Fruit fly (Drosophila melanogaster) whole organism, embryonic: ENCODE data around the gene Idh3a.

Experiments used
- Atf6 ChIP-seq: fragments of 200-800 bp; sonication (Bioruptor generic); IDR thresholded peaks from 2 replicates; pipeline ENCODE4 v1.3.6; 2022; ENCODE audit warnings: missing biosample characterization, missing genetic modification characterization
- B-H2 ChIP-seq: fragments of 200-800 bp; sonication (Bioruptor generic); optimal IDR thresholded peaks from 2 replicates; lab custom pipeline; 2018; ENCODE audit warnings: missing biosample characterization, mild to moderate bottlenecking, missing genetic modification characterization
- CG10543 ChIP-seq: fragments of 200-800 bp; sonication (Bioruptor generic); optimal IDR thresholded peaks from 3 replicates; lab custom pipeline; 2017; ENCODE audit warnings: missing biosample characterization, mild to moderate bottlenecking, missing genetic modification characterization, moderate library complexity
- CG10654 ChIP-seq: fragments of 200-800 bp; sonication (Bioruptor generic); optimal IDR thresholded peaks from 2 replicates; lab custom pipeline; 2016; ENCODE audit warnings: missing biosample characterization, missing genetic modification characterization
- CG11723 ChIP-seq: fragments of 200-800 bp; sonication (Bioruptor generic); optimal IDR thresholded peaks from 2 replicates; lab custom pipeline; 2017; ENCODE audit warnings: missing biosample characterization, mild to moderate bottlenecking, missing genetic modification characterization
- CG12155 ChIP-seq: fragments of 200-800 bp; sonication (Bioruptor generic); optimal IDR thresholded peaks from 3 replicates; lab custom pipeline; 2016; ENCODE audit warnings: missing biosample characterization, missing genetic modification characterization
- CG1233 ChIP-seq: fragments of 200-800 bp; sonication (Bioruptor generic); optimal IDR thresholded peaks from 4 replicates; lab custom pipeline; 2018; ENCODE audit warnings: missing biosample characterization, mild to moderate bottlenecking, missing genetic modification characterization
- CG13424 ChIP-seq: fragments of 200-800 bp; sonication (Bioruptor generic); optimal IDR thresholded peaks from 2 replicates; lab custom pipeline; 2019; ENCODE audit warnings: missing biosample characterization, mild to moderate bottlenecking, missing genetic modification characterization, moderate library complexity
- CG13624 ChIP-seq: fragments of 200-800 bp; sonication (Bioruptor generic); optimal IDR thresholded peaks from 2 replicates; lab custom pipeline; 2016; ENCODE audit warnings: missing biosample characterization, missing genetic modification characterization
- CG30403 ChIP-seq: fragments of 200-800 bp; sonication (Bioruptor generic); optimal IDR thresholded peaks from 3 replicates; lab custom pipeline; 2016; ENCODE audit warnings: missing biosample characterization, missing genetic modification characterization
- CG31388 ChIP-seq: fragments of 200-800 bp; sonication (Bioruptor generic); optimal IDR thresholded peaks from 2 replicates; lab custom pipeline; 2016; ENCODE audit warnings: missing biosample characterization, missing genetic modification characterization
- CG6272 ChIP-seq: fragments of 200-800 bp; sonication (Bioruptor generic); IDR thresholded peaks from 2 replicates; pipeline ENCODE4 v1.3.6; 2022; ENCODE audit warnings: missing biosample characterization, missing genetic modification characterization
- CG7357 ChIP-seq: fragments of 200-800 bp; sonication (Bioruptor generic); IDR thresholded peaks from 3 replicates; pipeline ENCODE4 v1.3.6; 2022; ENCODE audit warnings: missing biosample characterization, missing genetic modification characterization
- CG7372 ChIP-seq: fragments of 200-800 bp; sonication (Bioruptor generic); IDR thresholded peaks from 2 replicates; pipeline ENCODE4 v1.3.6; 2022; ENCODE audit warnings: missing biosample characterization, missing genetic modification characterization
- CG7928 ChIP-seq: fragments of 200-800 bp; sonication (Bioruptor generic); optimal IDR thresholded peaks from 2 replicates; lab custom pipeline; 2017; ENCODE audit warnings: missing biosample characterization, mild to moderate bottlenecking, missing genetic modification characterization
- CG7963 ChIP-seq: fragments of 200-800 bp; sonication (Bioruptor generic); IDR thresholded peaks from 3 replicates; pipeline ENCODE4 v1.3.6; 2022; ENCODE audit warnings: missing biosample characterization, missing genetic modification characterization; ENCODE audit not compliant: partially characterized antibody
- CG8388 ChIP-seq: fragments of 200-800 bp; sonication (Bioruptor generic); optimal IDR thresholded peaks from 2 replicates; lab custom pipeline; 2019; ENCODE audit warnings: missing biosample characterization, mild to moderate bottlenecking, missing genetic modification characterization, moderate library complexity
- CG8478 ChIP-seq: fragments of >200 bp; optimal IDR thresholded peaks from 2 replicates; lab custom pipeline; 2018
- CG9609 ChIP-seq: fragments of 200-800 bp; sonication (Bioruptor generic); optimal IDR thresholded peaks from 3 replicates; lab custom pipeline; 2016; ENCODE audit warnings: missing biosample characterization, missing genetic modification characterization
- CHES-1-like ChIP-seq: fragments of 200-800 bp; sonication (Bioruptor generic); optimal IDR thresholded peaks from 2 replicates; lab custom pipeline; 2016; ENCODE audit warnings: missing biosample characterization, missing genetic modification characterization
- Dref ChIP-seq: fragments of 200-800 bp; sonication (Bioruptor generic); IDR thresholded peaks from 2 replicates; pipeline ENCODE4 v1.3.6; 2022; ENCODE audit warnings: missing biosample characterization, missing genetic modification characterization
- E2f2 ChIP-seq: fragments of 200-800 bp; sonication (Bioruptor generic); IDR thresholded peaks from 2 replicates; pipeline ENCODE4 v1.3.6; 2022; ENCODE audit warnings: missing biosample characterization, missing genetic modification characterization
- Ets97D ChIP-seq: fragments of 200-800 bp; sonication (Bioruptor generic); optimal IDR thresholded peaks from 3 replicates; lab custom pipeline; 2016; ENCODE audit warnings: missing biosample characterization, missing genetic modification characterization
- Gug ChIP-seq: fragments of 200-800 bp; sonication (Bioruptor generic); IDR thresholded peaks from 4 replicates; pipeline ENCODE4 v1.3.6; 2022; ENCODE audit warnings: missing biosample characterization, missing genetic modification characterization
- H15 ChIP-seq: fragments of 200-800 bp; sonication (Bioruptor generic); IDR thresholded peaks from 3 replicates; pipeline ENCODE4 v1.3.6; 2022; ENCODE audit warnings: missing biosample characterization, missing genetic modification characterization
- Med ChIP-seq: fragments of 200-800 bp; sonication (Bioruptor generic); peaks from one replicate; lab custom pipeline; 2016; ENCODE audit warnings: missing biosample characterization, missing genetic modification characterization, mild to moderate bottlenecking, inconsistent platforms, moderate library complexity
- NFAT ChIP-seq: fragments of 200-800 bp; sonication (Bioruptor generic); IDR thresholded peaks from 2 replicates; pipeline ENCODE4 v1.3.6; 2022; ENCODE audit warnings: missing biosample characterization, missing genetic modification characterization
- Nf-YC ChIP-seq: fragments of 200-800 bp; optimal IDR thresholded peaks from 3 replicates; lab custom pipeline; 2019; ENCODE audit warnings: missing biosample characterization, mild to moderate bottlenecking, missing genetic modification characterization, moderate library complexity
- Ptx1 ChIP-seq: fragments of 200-800 bp; sonication (Bioruptor generic); IDR thresholded peaks from 2 replicates; pipeline ENCODE4 v1.3.6; 2022; ENCODE audit warnings: missing biosample characterization, missing genetic modification characterization
- Tbp ChIP-seq: fragments of >200 bp; optimal IDR thresholded peaks from 2 replicates; lab custom pipeline; 2018; ENCODE audit warnings: missing biosample characterization, missing genetic modification characterization
- Usf ChIP-seq: fragments of 200-800 bp; sonication (Bioruptor generic); optimal IDR thresholded peaks from 2 replicates; lab custom pipeline; 2017; ENCODE audit warnings: missing genotype, missing biosample characterization, missing genetic modification characterization
- ato ChIP-seq: fragments of 200-800 bp; sonication (Bioruptor generic); IDR thresholded peaks from 2 replicates; pipeline ENCODE4 v1.3.6; 2022; ENCODE audit warnings: missing biosample characterization, missing genetic modification characterization; ENCODE audit not compliant: partially characterized antibody
- bbx ChIP-seq: fragments of 200-800 bp; sonication (Bioruptor generic); IDR thresholded peaks from 2 replicates; pipeline ENCODE4 v1.3.6; 2022; ENCODE audit warnings: missing biosample characterization, missing genetic modification characterization; ENCODE audit not compliant: partially characterized antibody
- bcd ChIP-seq: fragments of 200-800 bp; sonication (Bioruptor generic); optimal IDR thresholded peaks from 2 replicates; lab custom pipeline; 2017; ENCODE audit warnings: missing biosample characterization, mild to moderate bottlenecking, missing genetic modification characterization
- cad ChIP-seq: fragments of >200 bp; optimal IDR thresholded peaks from 2 replicates; lab custom pipeline; 2017; ENCODE audit warnings: missing biosample characterization, missing genetic modification characterization
- dati ChIP-seq: fragments of 200-800 bp; sonication (Bioruptor generic); IDR thresholded peaks from 2 replicates; pipeline ENCODE4 v1.3.6; 2022; ENCODE audit warnings: missing biosample characterization, missing genetic modification characterization
- dimm ChIP-seq: fragments of 200-800 bp; sonication (Bioruptor generic); IDR thresholded peaks from 2 replicates; pipeline ENCODE4 v1.3.6; 2022; ENCODE audit warnings: missing biosample characterization, missing genetic modification characterization
- dpn ChIP-seq, 2 experiments: fragments of 200-800 bp; sonication (Bioruptor generic); optimal IDR thresholded peaks; 3 replicates each; lab custom pipeline; 2016; ENCODE audit warnings: missing biosample characterization in 2 of 2, missing genetic modification characterization in 2 of 2
- fru ChIP-seq: fragments of >200 bp; optimal IDR thresholded peaks from 2 replicates; lab custom pipeline; 2017
- jumu ChIP-seq: fragments of 200-800 bp; sonication (Bioruptor generic); optimal IDR thresholded peaks from 3 replicates; lab custom pipeline; 2016; ENCODE audit warnings: missing biosample characterization, missing genetic modification characterization
- klu ChIP-seq: fragments of 200-800 bp; sonication (Bioruptor generic); IDR thresholded peaks from 2 replicates; pipeline ENCODE4 v1.3.6; 2022; ENCODE audit warnings: missing biosample characterization, missing genetic modification characterization
- nau ChIP-seq: fragments of 200-800 bp; sonication (Bioruptor generic); optimal IDR thresholded peaks from 3 replicates; lab custom pipeline; 2017; ENCODE audit warnings: missing biosample characterization, mild to moderate bottlenecking, missing genetic modification characterization, missing genetic modification reagents
- nerfin-2 ChIP-seq: fragments of 200-800 bp; sonication (Bioruptor generic); IDR thresholded peaks from 2 replicates; pipeline ENCODE4 v1.3.6; 2022; ENCODE audit warnings: missing biosample characterization, missing genetic modification characterization; ENCODE audit not compliant: partially characterized antibody
- row ChIP-seq: fragments of 200-800 bp; sonication (Bioruptor generic); IDR thresholded peaks from 3 replicates; pipeline ENCODE4 v1.3.6; 2022; ENCODE audit warnings: missing biosample characterization, missing genetic modification characterization
- salm ChIP-seq: fragments of 200-800 bp; sonication (Bioruptor generic); optimal IDR thresholded peaks from 2 replicates; lab custom pipeline; 2018; ENCODE audit warnings: missing biosample characterization, mild to moderate bottlenecking, missing genetic modification characterization
- sens ChIP-seq: fragments of 200-800 bp; sonication (Bioruptor generic); peaks from one replicate; lab custom pipeline; 2016; ENCODE audit warnings: missing biosample characterization, missing genetic modification characterization
- slbo ChIP-seq: fragments of 200-800 bp; sonication (Bioruptor generic); IDR thresholded peaks from 2 replicates; pipeline ENCODE4 v1.3.6; 2022; ENCODE audit warnings: missing biosample characterization, missing genetic modification characterization
- stwl ChIP-seq: fragments of 200-800 bp; sonication (Bioruptor generic); optimal IDR thresholded peaks from 3 replicates; lab custom pipeline; 2018; ENCODE audit warnings: missing biosample characterization, mild to moderate bottlenecking, missing genetic modification characterization, moderate library complexity
- trem ChIP-seq: fragments of 200-800 bp; optimal IDR thresholded peaks from 3 replicates; lab custom pipeline; 2019; ENCODE audit warnings: missing biosample characterization, mild to moderate bottlenecking, missing genetic modification characterization, moderate library complexity
- wor ChIP-seq: fragments of 200-800 bp; sonication (Bioruptor generic); IDR thresholded peaks from 2 replicates; pipeline ENCODE4 v1.3.6; 2022; ENCODE audit warnings: missing biosample characterization, missing genetic modification characterization
- zfh1 ChIP-seq: fragments of 200-800 bp; sonication (Bioruptor generic); IDR thresholded peaks from 3 replicates; pipeline ENCODE4 v1.3.6; 2022; ENCODE audit warnings: missing biosample characterization, missing genetic modification characterization

Idh3a gene

dm6 chrX:19521753-19522383 is at the start of gene Idh3a, which contains the start of gene CoRest (continued):
- TF ChIP-seq CG10543 (peak; percentile 31), CG11723 (GFP tag; lab: Kevin White, UChicago) (no peak), dati (GFP tag; lab: Robert Waterston, UW) (no peak), dimm (GFP tag; lab: Robert Waterston, UW) (no peak), CG8388 (no peak), CG7963 (peak; percentile 50; the same call in 1 of the 3 replicates), wor (GFP tag; lab: Robert Waterston, UW) (no peak), CG7928 (GFP tag; lab: Kevin White, UChicago) (peak; percentile 74), Ets97D (GFP tag; lab: Kevin White, UChicago) (peak; percentile 55), Nf-YC (tag; lab: Kevin White, UChicago) (peak; percentile 2), CG8478 (lab: Kevin White, UChicago) (peak; percentile 9), Usf (GFP tag; lab: Kevin White, UChicago) (no peak), row (peak; percentile 54), CG1233 (GFP tag; lab: Kevin White, UChicago) (no peak), CG31388 (GFP tag; lab: Kevin White, UChicago) (no peak), CG30403 (GFP tag; lab: Kevin White, UChicago) (peak; percentile 15), bbx (GFP tag; lab: Robert Waterston, UW) (0 out of 2 replicates have a peak, but pooled peaks have one; percentile 14), NFAT (GFP tag; lab: Robert Waterston, UW) (0 out of 2 replicates have a peak, but pooled peaks have one; percentile 17), B-H2 (GFP tag; lab: Kevin White, UChicago) (no peak), CG7372 (0 out of 2 replicates have a peak, but pooled peaks have one; percentile 41), salm (no peak), stwl (peak; percentile 28), slbo (GFP tag; lab: Robert Waterston, UW) (peak; percentile 39; the same call in 1 of the 2 replicates), zfh1 (GFP tag; lab: Robert Waterston, UW) (0 out of 3 replicates have a peak, but pooled peaks have one; percentile 19), bcd (GFP tag; lab: Kevin White, UChicago) (no peak), fru (no peak), E2f2 (GFP tag; lab: Robert Waterston, UW) (peak; percentile 63), nau (GFP tag; lab: Kevin White, UChicago) (no peak), CG7357 (GFP tag; lab: Robert Waterston, UW) (no peak), nerfin-2 (GFP tag; lab: Robert Waterston, UW) (peak; percentile 55; the same call in 1 of the 2 replicates), klu (GFP tag; lab: Robert Waterston, UW) (peak; percentile 78), CG12155 (GFP tag; lab: Kevin White, UChicago) (no peak), CG6272 (GFP tag; lab: Robert Waterston, UW) (peak; percentile 28; the same call in 1 of the 2 replicates), trem (peak; percentile 34), CG9609 (GFP tag; lab: Kevin White, UChicago) (peak; percentile 35), Tbp (GFP tag; lab: Kevin White, UChicago) (no peak), ato (GFP tag; lab: Robert Waterston, UW) (peak; percentile 27; the same call in 1 of the 2 replicates), CHES-1-like (GFP tag; lab: Kevin White, UChicago) (peak; percentile 24), Ptx1 (GFP tag; lab: Robert Waterston, UW) (peak; percentile 50), sens (GFP tag; lab: Kevin White, UChicago) (peak; percentile 47), H15 (GFP tag; lab: Robert Waterston, UW) (no peak), Gug (peak; percentile 33; the same call in 1 of the 4 replicates), CG13424 (peak; percentile 12), CG10654 (GFP tag; lab: Kevin White, UChicago) (no peak), jumu (peak; percentile 36), cad (GFP tag; lab: Kevin White, UChicago) (no peak), dpn (GFP tag; optimal IDR thresholded peaks at IDR 0.05; lab: Kevin White, UChicago) (peak; percentile 15 to 41), CG13624 (GFP tag; lab: Kevin White, UChicago) (peak; percentile 16), Dref (GFP tag; lab: Robert Waterston, UW) (peak; percentile 76), Atf6 (GFP tag; lab: Robert Waterston, UW) (no peak), Med (GFP tag; lab: Kevin White, UChicago) (peak; percentile 73)
